Fruit fly (Drosophila melanogaster) Kc167 (cell line): ENCODE results near the gene Nep7.
"Not testable (repeated sequence)": the region's sequence is repeated elsewhere in the genome, so short reads cannot be mapped to it uniquely, and the experiment has no call there.

Experiments used
- Myc ChIP-seq: fragments of >200 bp; optimal IDR thresholded peaks from 2 replicates; lab custom pipeline; 2017; ENCODE audit warnings: missing external identifiers
- Sin3A ChIP-seq: fragments of >200 bp; optimal IDR thresholded peaks from 2 replicates; lab custom pipeline; 2018; ENCODE audit warnings: missing external identifiers
- h ChIP-seq: fragments of >200 bp; optimal IDR thresholded peaks from 3 replicates; lab custom pipeline; 2018; ENCODE audit warnings: missing external identifiers
- insv ChIP-seq: fragments of >200 bp; optimal IDR thresholded peaks from 3 replicates; lab custom pipeline; 2018; ENCODE audit warnings: missing external identifiers
- psq ChIP-seq: fragments of >200 bp; optimal IDR thresholded peaks from 2 replicates; lab custom pipeline; 2017; ENCODE audit warnings: missing external identifiers
- ttk ChIP-seq: sonication (Bioruptor generic); optimal IDR thresholded peaks from 2 replicates; lab custom pipeline; 2017; ENCODE audit warnings: missing external identifiers

Gene Nep7

DNA sequence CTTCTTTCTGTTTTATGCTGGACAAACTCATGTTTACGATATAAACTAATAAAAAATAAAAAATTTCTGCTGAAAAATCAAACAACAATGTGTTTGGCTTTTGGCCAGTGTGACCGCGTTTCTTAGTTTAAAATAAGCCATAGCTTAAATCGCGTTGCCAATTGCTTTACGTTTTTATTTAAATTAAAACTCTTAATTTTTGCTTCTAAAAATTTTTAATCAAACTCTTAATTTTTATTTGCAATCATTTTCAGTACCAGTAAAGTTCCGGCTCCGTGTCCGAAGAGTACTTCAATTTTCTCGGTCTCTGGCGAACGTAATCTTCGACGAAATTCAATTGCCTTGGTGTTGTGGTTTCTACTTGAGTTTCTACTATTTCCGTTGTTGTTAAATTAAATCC is 4.4 kb downstream of the Nep7 start, which contains the start of the genes CG42487 and CG4884:
CG42487 (minus strand) TSS at position 101 of the 400 bp plus-strand sequence.
CG4884 (minus strand) TSS at position 101 of the 400 bp plus-strand sequence.
- TF ChIP-seq h; insv (lab: Kevin White, UChicago); psq (lab: Kevin White, UChicago): not testable (repeated sequence)

DNA sequence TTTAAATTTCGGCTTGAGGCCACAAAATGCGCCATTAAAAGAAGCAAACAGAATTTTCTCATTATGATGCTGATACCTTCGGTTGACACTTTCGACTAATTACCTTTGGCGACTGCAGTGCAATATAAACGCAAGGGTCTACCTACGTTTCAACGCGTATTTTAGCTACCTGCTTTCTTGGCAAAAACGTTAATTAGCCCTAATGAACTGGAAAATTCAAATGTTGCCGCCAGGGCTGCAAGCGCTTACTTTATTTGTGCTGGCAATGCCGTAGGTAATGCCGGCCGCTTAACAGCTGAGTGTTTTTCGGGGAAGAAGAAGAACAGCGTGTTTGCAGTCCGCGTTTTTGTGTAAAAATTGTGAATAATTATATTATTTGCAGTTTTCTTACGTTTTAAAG is 5.8 kb downstream of the Nep7 start, which contains the start of gene CG31253:
CG31253 (minus strand) TSS at position 101 of the 400 bp plus-strand sequence.
- not testable (repeated sequence) for TF ChIP-seq Myc, insv, Sin3A (lab: Kevin White, UChicago)

DNA sequence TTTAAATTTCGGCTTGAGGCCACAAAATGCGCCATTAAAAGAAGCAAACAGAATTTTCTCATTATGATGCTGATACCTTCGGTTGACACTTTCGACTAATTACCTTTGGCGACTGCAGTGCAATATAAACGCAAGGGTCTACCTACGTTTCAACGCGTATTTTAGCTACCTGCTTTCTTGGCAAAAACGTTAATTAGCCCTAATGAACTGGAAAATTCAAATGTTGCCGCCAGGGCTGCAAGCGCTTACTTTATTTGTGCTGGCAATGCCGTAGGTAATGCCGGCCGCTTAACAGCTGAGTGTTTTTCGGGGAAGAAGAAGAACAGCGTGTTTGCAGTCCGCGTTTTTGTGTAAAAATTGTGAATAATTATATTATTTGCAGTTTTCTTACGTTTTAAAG is 8.4 kb downstream of the Nep7 start, which contains the start of the genes CG31131 and CG4849:
CG31131 (minus strand) TSS at position 101 of the 400 bp plus-strand sequence.
CG4849 (plus strand) TSS at position 297 of the 400 bp plus-strand sequence.
- TF ChIP-seq ttk, psq, Sin3A (lab: Kevin White, UChicago): not testable (repeated sequence)

DNA sequence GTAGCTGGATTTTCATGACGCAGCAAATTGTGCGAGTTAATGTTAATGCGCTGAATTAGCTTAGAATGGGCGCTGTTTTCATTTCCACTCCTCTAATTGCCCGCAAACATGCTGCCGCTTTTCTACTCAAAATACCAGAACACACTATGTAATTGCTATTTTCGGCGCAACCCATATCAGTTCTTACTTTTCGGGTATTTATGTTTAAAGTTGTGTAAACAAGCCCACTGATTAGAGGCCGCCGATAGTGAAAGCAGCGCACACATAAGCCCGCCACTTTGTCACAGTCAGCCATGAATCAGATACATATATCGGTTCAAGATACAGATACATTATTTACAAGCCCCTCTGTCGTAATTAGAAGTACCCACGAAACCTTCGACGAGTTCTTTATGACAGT is 32.1 kb downstream of the Nep7 start:
- TF ChIP-seq insv (lab: Kevin White, UChicago) (no peak), Sin3A (lab: Kevin White, UChicago) (no peak), psq (lab: Kevin White, UChicago) (no peak), h (no peak), ttk (lab: Kevin White, UChicago) (no peak), Myc (lab: Kevin White, UChicago) (no peak)

DNA sequence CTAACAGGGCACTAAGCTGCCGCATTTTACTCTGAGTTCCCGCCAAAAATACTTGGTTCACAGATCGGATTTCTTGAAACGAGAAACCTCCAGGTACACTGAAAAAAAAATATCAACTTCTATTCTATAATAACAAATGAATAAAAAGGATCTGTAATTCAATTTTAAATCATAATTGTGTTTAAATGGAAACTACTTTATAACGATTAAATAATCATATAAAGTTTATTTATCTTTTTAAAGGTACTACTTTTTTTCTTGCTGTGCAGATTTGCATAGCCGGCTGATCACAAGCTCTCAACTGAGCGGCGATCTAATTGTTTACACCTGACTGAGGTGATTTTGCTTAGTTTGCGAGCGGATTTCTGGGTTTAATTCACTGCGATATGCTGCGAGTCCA is 32.6 kb downstream of the Nep7 start:
- no peak for TF ChIP-seq h
- no peak for TF ChIP-seq Sin3A (lab: Kevin White, UChicago)
- TF ChIP-seq ttk (lab: Kevin White, UChicago) = no peak
- no peak for TF ChIP-seq Myc (lab: Kevin White, UChicago)
- no peak for TF ChIP-seq psq (lab: Kevin White, UChicago)
- no peak for TF ChIP-seq insv (lab: Kevin White, UChicago)

DNA sequence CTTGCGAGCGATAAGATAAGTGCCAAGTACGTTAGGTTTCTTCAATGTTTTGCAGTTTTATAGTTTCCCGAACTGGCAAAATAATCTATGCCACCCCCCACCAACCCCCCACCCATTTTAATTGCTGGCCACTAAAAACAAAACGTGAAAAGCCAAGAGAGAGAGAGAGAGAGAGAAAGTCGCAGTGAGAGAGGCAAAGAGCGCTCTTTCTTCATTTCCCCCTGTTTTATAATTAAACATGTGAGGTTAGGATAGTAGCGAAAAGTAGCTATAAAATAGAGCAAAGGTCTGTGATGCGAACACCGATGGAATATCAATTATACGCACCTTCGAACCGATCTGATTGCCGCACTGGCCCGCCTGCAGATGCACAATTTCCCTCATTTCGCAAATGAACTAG is 33.1 kb downstream of the Nep7 start:
- TF ChIP-seq psq (lab: Kevin White, UChicago) = no peak
- no peak for TF ChIP-seq ttk (lab: Kevin White, UChicago)
- TF ChIP-seq insv (lab: Kevin White, UChicago) = no peak
- no peak for TF ChIP-seq Sin3A (lab: Kevin White, UChicago)
- TF ChIP-seq h = no peak
- no peak for TF ChIP-seq Myc (lab: Kevin White, UChicago)

DNA sequence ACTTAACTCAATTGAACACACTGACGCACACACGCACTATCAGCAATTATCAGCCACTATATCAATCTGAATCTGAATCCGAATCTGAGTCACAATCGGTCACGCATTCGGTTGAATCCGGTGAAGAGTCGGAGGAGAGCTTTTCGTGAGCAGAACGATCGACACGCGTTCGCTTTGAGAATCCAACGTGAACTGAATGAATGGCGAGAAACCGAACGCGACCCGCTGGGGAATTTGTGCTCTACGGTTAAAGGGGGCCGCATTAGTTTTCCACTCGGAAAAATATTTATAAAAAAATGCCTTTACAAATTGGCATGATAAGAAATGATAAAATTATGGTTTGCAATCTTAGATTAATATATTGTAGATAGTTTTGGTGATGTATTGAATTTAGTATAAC is 33.5 kb downstream of the Nep7 start, which contains the start of gene betaTub97EF:
betaTub97EF (minus strand) TSS at position 196 of the 400 bp plus-strand sequence.
- TF ChIP-seq Myc (lab: Kevin White, UChicago) (no peak), Sin3A (lab: Kevin White, UChicago) (no peak), h (no peak), ttk (lab: Kevin White, UChicago) (no peak), psq (lab: Kevin White, UChicago) (no peak), insv (lab: Kevin White, UChicago) (no peak)

DNA sequence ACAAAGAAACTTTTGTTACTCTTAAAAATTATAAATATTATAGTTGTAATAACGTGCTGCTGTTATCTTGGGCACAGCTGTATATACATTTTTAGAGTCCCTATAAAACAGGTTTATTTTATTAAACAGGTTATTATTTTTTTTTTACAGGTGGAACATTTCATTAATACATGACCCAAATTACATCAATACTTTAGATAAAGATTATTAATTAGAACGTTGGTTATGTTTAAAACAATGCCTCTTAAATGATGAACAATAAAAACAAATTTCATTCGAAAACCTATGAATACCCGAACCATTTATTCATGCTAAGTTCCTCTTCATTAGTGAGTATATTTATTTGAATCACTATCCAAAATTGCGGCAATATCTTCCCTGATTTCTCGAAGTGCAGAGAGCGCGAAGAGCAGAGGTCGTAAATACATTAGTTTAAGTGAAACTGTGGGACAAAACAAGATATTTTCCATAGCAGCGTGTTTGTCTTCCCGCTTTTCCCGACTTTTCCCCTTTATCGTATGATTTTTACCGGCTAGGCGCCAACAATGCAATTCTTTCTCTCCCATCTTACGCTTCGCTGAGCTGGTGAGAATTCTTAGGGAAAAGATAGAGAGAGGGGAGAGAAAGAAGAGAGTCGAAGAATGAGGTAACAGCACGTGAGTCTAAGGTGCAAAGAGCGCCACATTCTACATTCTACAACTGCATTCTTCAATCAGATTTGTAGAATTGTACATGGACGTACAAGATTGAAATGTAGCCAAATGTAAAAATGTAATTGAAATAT is 34.1 kb downstream of the Nep7 start:
- TF ChIP-seq psq (lab: Kevin White, UChicago) (no peak), Sin3A (lab: Kevin White, UChicago) (no peak), insv (lab: Kevin White, UChicago) (no peak), h (no peak), ttk (lab: Kevin White, UChicago) (no peak), Myc (lab: Kevin White, UChicago) (no peak)

DNA sequence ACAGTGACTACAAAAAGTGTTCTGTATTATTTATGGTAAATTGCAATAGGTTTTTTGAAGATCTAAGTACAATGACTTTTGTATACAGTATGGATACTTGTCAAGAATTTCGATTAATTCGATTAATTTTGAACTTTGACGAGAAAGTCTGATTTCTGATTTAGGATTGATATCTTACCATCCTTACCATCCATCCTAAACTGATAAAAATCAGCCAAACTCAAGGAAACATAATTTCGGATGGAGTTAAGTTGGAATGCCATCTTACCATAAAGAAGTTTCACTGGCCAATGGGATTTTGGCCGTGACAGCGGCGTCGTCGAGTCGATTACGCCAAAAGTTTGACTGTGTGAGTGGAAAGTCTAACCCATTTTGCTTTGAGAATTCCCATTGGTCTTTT is 35.9 kb downstream of the Nep7 start, which contains the start of gene CG4815:
CG4815 (minus strand) TSS at position 101 of the 400 bp plus-strand sequence.
- no peak for TF ChIP-seq insv (lab: Kevin White, UChicago)
- no peak for TF ChIP-seq psq (lab: Kevin White, UChicago)

DNA sequence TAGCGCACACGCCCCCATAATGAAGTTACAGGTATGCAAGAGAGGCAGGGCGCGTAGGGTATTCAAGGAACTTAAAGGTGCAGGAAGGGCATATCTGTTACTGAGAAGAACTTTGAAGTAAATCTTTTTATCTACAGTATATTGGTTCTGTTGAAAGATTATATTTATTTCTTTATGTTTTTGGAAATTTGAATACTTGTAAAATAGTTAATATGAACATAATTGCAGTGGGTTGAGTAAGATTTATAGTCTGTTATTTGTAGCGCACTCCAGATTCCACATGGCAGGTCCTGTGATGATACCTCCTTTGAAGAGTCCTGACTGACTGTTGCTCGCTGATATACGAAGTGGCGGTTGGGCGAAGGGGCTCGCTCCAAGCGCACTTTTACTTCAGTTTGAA is 49.3 kb downstream of the Nep7 start:
- no peak for TF ChIP-seq ttk (lab: Kevin White, UChicago)
- no peak for TF ChIP-seq Sin3A (lab: Kevin White, UChicago)
- TF ChIP-seq h = no peak
- TF ChIP-seq psq (lab: Kevin White, UChicago) = no peak
- TF ChIP-seq insv (lab: Kevin White, UChicago) = no peak
- no peak for TF ChIP-seq Myc (lab: Kevin White, UChicago)
